Fruit fly (Drosophila melanogaster) S2 (cell line): ENCODE data around the gene CG31800.

ENCODE experiments used
- CG8478 ChIP-seq: fragments of >200 bp; optimal IDR thresholded peaks from 2 replicates; lab custom pipeline; 2018
- CTCF ChIP-seq, 2 experiments: fragments of >200 bp; optimal IDR thresholded peaks; 2 replicates each; lab custom pipeline; 2018

DNA sequence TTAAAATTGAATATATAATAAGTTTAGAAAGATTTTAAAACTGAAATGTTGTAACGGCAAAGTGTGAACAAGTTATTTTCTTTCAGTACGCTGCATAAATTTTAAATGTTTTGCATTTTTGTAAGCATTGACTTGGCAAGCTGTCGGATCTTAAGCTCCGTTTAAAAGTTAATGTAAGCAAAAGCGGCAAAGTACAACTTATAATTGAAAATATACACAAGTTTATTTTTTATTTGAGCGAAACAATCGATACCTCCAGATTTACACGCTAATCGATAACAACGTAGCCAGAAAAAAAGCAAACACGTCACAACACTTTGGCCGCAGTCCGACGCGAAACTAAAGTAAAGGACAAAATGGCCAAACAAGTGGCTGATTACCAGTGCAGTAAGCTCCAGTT, 7.2 kb upstream of the CG31800 start, which contains the start of gene Catsup:
- TF ChIP-seq CG8478 (lab: Kevin White, UChicago) (no peak), CTCF (optimal IDR thresholded peaks at IDR 0.05; lab: Kevin White, UChicago) (no peak)
